Fruit fly (Drosophila melanogaster): ENCODE measurements around the gene glec.

The glec gene

dm6 chr3R:21888696-21889602 is 32.9 kb upstream of the glec start, which contains the start of gene CG43844 (continued):
- TF ChIP-seq Ets97D (GFP tag; optimal IDR thresholded peaks at IDR 0.05) (peak; percentile 3), CG6272 (GFP tag; IDR thresholded peaks at IDR 0.05) (peak; percentile 20; the same call in 1 of the 2 replicates), Stat92E (GFP tag; optimal IDR thresholded peaks at IDR 0.05) (no peak), CG34224 (GFP tag; IDR thresholded peaks at IDR 0.05; ENCODE audit: partially characterized antibody) (no peak), Gsc (GFP tag; IDR thresholded peaks at IDR 0.05) (no peak), CG14710 (tag; optimal IDR thresholded peaks at IDR 0.05) (peak; percentile 94), CG3726 (GFP tag; IDR thresholded peaks at IDR 0.05) (no peak), CG10274 (GFP tag; optimal IDR thresholded peaks at IDR 0.05) (peak; percentile 90), CG16813 (GFP tag; IDR thresholded peaks at IDR 0.05; ENCODE audit: partially characterized antibody) (peak; percentile 71), CG4404 (GFP tag; IDR thresholded peaks at IDR 0.05) (no peak), pan (optimal IDR thresholded peaks at IDR 0.05) (no peak), pan (GFP tag; optimal IDR thresholded peaks at IDR 0.05 in 1 of 2, IDR thresholded peaks at IDR 0.05 in 1 of 2) (no peak), fd3F (GFP tag; optimal IDR thresholded peaks at IDR 0.05) (no peak), CG11696 (GFP tag; IDR thresholded peaks at IDR 0.05) (no peak), C15 (GFP tag; IDR thresholded peaks at IDR 0.05) (no peak), zfh1 (GFP tag; IDR thresholded peaks at IDR 0.05) (no peak), eyg (GFP tag; optimal IDR thresholded peaks at IDR 0.05) (no peak), CG2199 (GFP tag; IDR thresholded peaks at IDR 0.05) (peak; percentile 80), CG1647 (GFP tag; optimal IDR thresholded peaks at IDR 0.05) (no peak), NC2β (GFP tag; optimal IDR thresholded peaks at IDR 0.05) (no peak), Hey (tag; optimal IDR thresholded peaks at IDR 0.05) (peak; percentile 65), Doc2 (GFP tag; IDR thresholded peaks at IDR 0.05) (no peak), gcm2 (GFP tag; optimal IDR thresholded peaks at IDR 0.05) (no peak), CG15696 (tag; optimal IDR thresholded peaks at IDR 0.05) (no peak), nerfin-2 (GFP tag; IDR thresholded peaks at IDR 0.05; ENCODE audit: partially characterized antibody) (peak; percentile 53; the same call in 1 of the 2 replicates), CG10543 (GFP tag; optimal IDR thresholded peaks at IDR 0.05) (no peak), CG9437 (GFP tag; optimal IDR thresholded peaks at IDR 0.05) (no peak), CG12942 (GFP tag; optimal IDR thresholded peaks at IDR 0.05) (no peak), Dfd (GFP tag; optimal IDR thresholded peaks at IDR 0.05) (no peak), ab (GFP tag; optimal IDR thresholded peaks at IDR 0.05) (no peak), caup (GFP tag; optimal IDR thresholded peaks at IDR 0.05; ENCODE audit: severe bottlenecking) (no peak), Dad (GFP tag; optimal IDR thresholded peaks at IDR 0.05) (no peak), CG10267 (tag; optimal IDR thresholded peaks at IDR 0.05) (peak; percentile 19), CG34422 (GFP tag; IDR thresholded peaks at IDR 0.05) (no peak), CG10462 (GFP tag; optimal IDR thresholded peaks at IDR 0.05) (no peak), CG17361 (GFP tag; IDR thresholded peaks at IDR 0.05) (no peak), Blimp-1 (GFP tag; optimal IDR thresholded peaks at IDR 0.05) (no peak), Gug (GFP tag; IDR thresholded peaks at IDR 0.05) (no peak), wdn (GFP tag; IDR thresholded peaks at IDR 0.05) (no peak), CG17829 (tag; optimal IDR thresholded peaks at IDR 0.05) (no peak), Chrac-16 (GFP tag; optimal IDR thresholded peaks at IDR 0.05) (no peak), inv (GFP tag; IDR thresholded peaks at IDR 0.05; ENCODE audit: partially characterized antibody) (peak; percentile 52; the same call in 1 of the 2 replicates), Antp (GFP tag; optimal IDR thresholded peaks at IDR 0.05) (no peak), grau (tag; optimal IDR thresholded peaks at IDR 0.05) (peak; percentile 50), btn (GFP tag; optimal IDR thresholded peaks at IDR 0.05) (no peak), vnd (GFP tag; IDR thresholded peaks at IDR 0.05; ENCODE audit: partially characterized antibody) (peak; percentile 45; the same call in 1 of the 3 replicates), ci (GFP tag; IDR thresholded peaks at IDR 0.05) (0 out of 3 replicates have a peak, but pooled peaks have one; percentile 42), CTCF (GFP tag; optimal IDR thresholded peaks at IDR 0.05) (peak; percentile 84), CG11456 (GFP tag; IDR thresholded peaks at IDR 0.05) (0 out of 3 replicates have a peak, but pooled peaks have one; percentile 47)
